Fruit fly (Drosophila melanogaster) whole organism, adult: Measurements from ENCODE around the gene SuUR.
A peak's percentile ranks its signal among the peaks of the same experiment; 100 is the strongest.

Experiments
- CG11617 ChIP-seq: fragments of 200-800 bp; sonication (Bioruptor generic); optimal IDR thresholded peaks from 2 replicates; lab custom pipeline; 2017; ENCODE audit warnings: mild to moderate bottlenecking, missing biosample characterization, missing genetic modification reagents, missing genetic modification characterization
- CG12768 ChIP-seq: fragments of 200-800 bp; sonication (Bioruptor generic); optimal IDR thresholded peaks from 2 replicates; lab custom pipeline; 2017; ENCODE audit warnings: missing biosample characterization, missing genetic modification characterization, mild to moderate bottlenecking, moderate library complexity, missing genetic modification reagents
- CG14711 ChIP-seq: fragments of 200-800 bp; sonication (Bioruptor generic); optimal IDR thresholded peaks from 2 replicates; lab custom pipeline; 2018; ENCODE audit warnings: missing biosample characterization, mild to moderate bottlenecking, missing genetic modification characterization, moderate library complexity
- CG1620 ChIP-seq: fragments of 200-800 bp; sonication (Bioruptor generic); optimal IDR thresholded peaks from 2 replicates; lab custom pipeline; 2016; ENCODE audit warnings: missing biosample characterization, missing genetic modification characterization
- CG33017 ChIP-seq: fragments of 200-800 bp; sonication (Bioruptor generic); optimal IDR thresholded peaks from 2 replicates; lab custom pipeline; 2018; ENCODE audit warnings: missing biosample characterization, mild to moderate bottlenecking, missing genetic modification characterization, moderate library complexity
- CG5204 ChIP-seq: fragments of 200-800 bp; sonication (Bioruptor generic); optimal IDR thresholded peaks from 2 replicates; lab custom pipeline; 2016; ENCODE audit warnings: missing biosample characterization, missing genetic modification characterization
- CG7045 ChIP-seq: fragments of 200-800 bp; sonication (Bioruptor generic); optimal IDR thresholded peaks from 2 replicates; lab custom pipeline; 2017; ENCODE audit warnings: missing biosample characterization, mild to moderate bottlenecking, missing genetic modification characterization
- CG7101 ChIP-seq: fragments of 200-800 bp; sonication (Bioruptor generic); optimal IDR thresholded peaks from 2 replicates; lab custom pipeline; 2018; ENCODE audit warnings: missing biosample characterization, mild to moderate bottlenecking, missing genetic modification characterization, moderate library complexity
- Clk ChIP-seq: fragments of 200-800 bp; sonication (Bioruptor generic); optimal IDR thresholded peaks from 2 replicates; lab custom pipeline; 2017; ENCODE audit warnings: missing biosample characterization, missing genetic modification characterization
- Crg-1 ChIP-seq: fragments of 200-800 bp; sonication (Bioruptor generic); optimal IDR thresholded peaks from 2 replicates; lab custom pipeline; 2016; ENCODE audit warnings: missing biosample characterization, missing genetic modification characterization
- Hr96 ChIP-seq: fragments of 200-800 bp; sonication (Bioruptor generic); optimal IDR thresholded peaks from 2 replicates; lab custom pipeline; 2016; ENCODE audit warnings: missing biosample characterization, missing genetic modification characterization
- Mnt ChIP-seq: fragments of 200-800 bp; sonication (Bioruptor generic); optimal IDR thresholded peaks from 2 replicates; lab custom pipeline; 2016; ENCODE audit warnings: missing biosample characterization, mild to moderate bottlenecking, missing genetic modification characterization
- bab1 ChIP-seq: fragments of 200-800 bp; sonication (Bioruptor generic); optimal IDR thresholded peaks from 3 replicates; lab custom pipeline; 2019; ENCODE audit warnings: missing biosample characterization, mild to moderate bottlenecking, missing genetic modification characterization, moderate library complexity
- cic ChIP-seq: fragments of 200-800 bp; sonication (Bioruptor generic); optimal IDR thresholded peaks from 2 replicates; lab custom pipeline; 2017; ENCODE audit warnings: missing biosample characterization, mild to moderate bottlenecking, missing genetic modification characterization, moderate library complexity
- cnc ChIP-seq, 2 experiments: fragments of >200 bp; optimal IDR thresholded peaks; 2 replicates each; lab custom pipeline; 2017
- kay ChIP-seq: fragments of 200-800 bp; sonication (Bioruptor generic); peaks from one replicate; lab custom pipeline; 2016; ENCODE audit warnings: missing biosample characterization, missing genetic modification characterization, borderline replicate concordance
- ovo ChIP-seq: fragments of 200-800 bp; sonication (Bioruptor generic); optimal IDR thresholded peaks from 2 replicates; lab custom pipeline; 2016; ENCODE audit warnings: missing biosample characterization, missing genetic modification characterization
- pad ChIP-seq: fragments of 200-800 bp; sonication (Bioruptor generic); optimal IDR thresholded peaks from 3 replicates; lab custom pipeline; 2017; ENCODE audit warnings: missing biosample characterization, missing genetic modification characterization, mild to moderate bottlenecking, moderate library complexity, missing genetic modification reagents
- tj ChIP-seq: fragments of 200-800 bp; sonication (Bioruptor generic); optimal IDR thresholded peaks from 3 replicates; lab custom pipeline; 2017; ENCODE audit warnings: missing biosample characterization, mild to moderate bottlenecking, missing genetic modification characterization, moderate library complexity
- toe ChIP-seq: fragments of 200-800 bp; sonication (Bioruptor generic); optimal IDR thresholded peaks from 2 replicates; lab custom pipeline; 2016; ENCODE audit warnings: missing biosample characterization, missing genetic modification characterization

SuUR gene

DNA sequence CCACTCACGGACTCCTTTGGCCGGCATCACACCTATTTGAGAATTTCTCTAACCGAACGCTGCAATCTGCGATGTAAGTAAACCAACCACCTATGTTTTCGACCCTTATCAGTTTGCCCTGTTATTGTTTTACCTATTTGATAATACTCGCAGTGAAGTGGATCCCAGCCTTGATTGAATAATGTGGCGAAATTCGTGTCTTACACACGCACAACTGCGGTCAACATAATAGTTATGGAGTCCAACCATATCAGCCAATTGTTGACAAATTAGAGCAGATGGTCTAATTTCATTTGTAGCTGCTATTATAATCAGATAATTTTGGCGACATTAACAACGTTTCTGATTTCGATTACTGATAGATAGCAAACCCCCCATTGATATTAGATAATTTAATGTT, 6.3 kb downstream of the SuUR start:
- TF ChIP-seq Clk (GFP tag; lab: Kevin White, UChicago) (no peak), CG12768 (GFP tag; lab: Kevin White, UChicago) (no peak), cic (GFP tag; lab: Kevin White, UChicago) (no peak)

DNA sequence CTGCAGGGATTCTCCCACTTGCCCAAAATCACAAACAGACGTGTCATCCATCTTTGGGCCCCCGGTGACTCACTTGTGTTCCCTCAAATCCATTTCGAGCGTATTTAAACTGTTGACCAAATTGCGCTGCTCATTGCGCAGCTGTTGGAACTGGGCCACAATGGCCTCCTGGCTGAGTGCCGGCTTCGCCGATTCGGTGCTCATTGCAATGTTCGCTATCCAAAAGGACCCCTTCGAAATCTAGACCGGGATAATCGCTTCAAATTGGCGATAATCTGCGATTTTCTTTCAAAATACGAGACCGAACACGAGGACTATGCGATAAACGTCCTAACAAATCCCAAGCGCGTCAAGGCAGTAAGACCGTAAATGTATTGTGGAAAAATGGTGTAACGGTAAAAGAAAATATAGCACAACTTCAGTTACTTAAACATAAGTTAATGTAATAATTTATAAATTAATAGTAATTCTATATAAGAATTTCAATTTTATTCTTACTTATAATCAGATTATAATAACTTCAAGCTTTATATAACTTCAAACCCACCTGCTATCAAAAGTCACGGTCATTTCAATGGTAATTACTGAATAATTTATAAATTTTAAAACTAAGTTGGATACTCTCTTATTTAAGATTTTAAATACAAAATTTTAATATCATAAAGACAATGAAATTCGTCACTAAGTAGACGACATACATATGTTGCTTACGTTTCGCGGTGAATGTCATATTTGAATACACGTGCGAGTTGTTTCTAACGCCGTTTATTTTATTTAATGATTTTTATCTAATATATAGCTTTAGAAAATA, 9.5 kb downstream of the SuUR start, which contains the start of the genes Pfdn2 and Noc1:
Gene Pfdn2, minus strand, starts transcription at position 346 of the 811 bp plus-strand sequence.
Gene Noc1, plus strand, starts transcription at position 727 of the 811 bp plus-strand sequence.
- TF ChIP-seq CG1620 (GFP tag; lab: Kevin White, UChicago) = no peak
- TF ChIP-seq bab1 (GFP tag; lab: Kevin White, UChicago) = peak; percentile 35
- peak; percentile 52 for TF ChIP-seq CG11617 (GFP tag; lab: Kevin White, UChicago)
- TF ChIP-seq CG33017 (tag; lab: Kevin White, UChicago) = peak; percentile 39
- no peak for TF ChIP-seq pad (GFP tag; lab: Kevin White, UChicago)
- peak; percentile 34 for TF ChIP-seq CG14711
- TF ChIP-seq Mnt (GFP tag; lab: Kevin White, UChicago) = peak; percentile 92
- peak; percentile 43 for TF ChIP-seq ovo
- peak; percentile 66 for TF ChIP-seq CG7101 (tag; lab: Kevin White, UChicago)

DNA sequence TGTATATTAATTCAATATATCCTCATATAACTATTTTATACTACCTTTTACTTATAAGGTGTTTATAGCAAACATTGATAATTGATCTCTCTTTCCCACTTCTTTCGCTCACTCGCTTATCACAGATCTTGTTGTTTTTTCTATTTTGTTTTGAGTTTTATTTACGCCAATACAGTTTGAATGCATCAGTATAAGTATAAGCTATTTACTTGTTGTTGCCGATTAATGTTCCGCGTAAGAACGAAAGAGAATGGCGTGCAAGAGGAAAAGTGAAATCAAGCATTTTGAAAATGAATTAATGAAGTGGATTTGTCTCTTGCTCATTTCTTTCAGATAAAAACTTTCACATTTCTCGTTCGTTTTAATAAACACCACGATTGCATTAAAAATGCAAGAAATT, 18.8 kb downstream of the SuUR start:
- TF ChIP-seq CG12768 (GFP tag; lab: Kevin White, UChicago) (no peak), CG11617 (GFP tag; lab: Kevin White, UChicago) (no peak), kay (GFP tag; lab: Kevin White, UChicago) (peak; percentile 96), tj (GFP tag; lab: Kevin White, UChicago) (peak; percentile 48), cic (GFP tag; lab: Kevin White, UChicago) (peak; percentile 77), Mnt (GFP tag; lab: Kevin White, UChicago) (no peak)

DNA sequence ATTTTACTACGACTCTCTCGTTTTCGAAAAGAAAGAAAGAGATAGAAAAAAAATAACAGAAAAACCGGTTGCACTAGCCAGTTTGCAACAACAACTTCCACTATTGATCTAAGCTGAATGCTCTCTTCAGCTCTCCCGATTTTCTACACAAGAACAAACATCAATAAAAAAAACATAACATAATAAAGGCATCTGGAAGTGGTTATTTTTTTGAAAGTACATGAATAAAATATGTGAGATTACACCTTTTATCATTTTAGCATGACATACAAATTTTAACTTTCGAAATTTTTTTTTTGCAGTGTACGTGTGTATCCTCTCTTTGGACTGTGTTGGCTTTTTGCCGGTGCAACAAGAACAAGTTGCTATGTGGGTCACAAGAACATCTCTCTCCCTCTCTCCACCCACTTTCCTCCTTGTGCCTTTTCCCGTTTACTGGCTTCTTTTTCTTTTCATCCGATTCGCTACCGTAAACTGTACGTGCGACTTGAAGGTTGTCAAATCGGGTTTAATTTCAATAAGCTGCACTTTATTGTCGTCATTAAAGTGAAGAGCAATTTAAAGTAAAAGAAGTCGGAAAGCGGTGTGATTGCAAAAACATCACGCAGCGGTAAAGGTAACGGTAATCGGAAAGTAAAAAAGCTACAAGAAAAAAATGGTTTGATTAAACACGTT, 19.9 kb downstream of the SuUR start:
- TF ChIP-seq Clk (GFP tag; lab: Kevin White, UChicago) (peak; percentile 88), Mnt (GFP tag; lab: Kevin White, UChicago) (peak; percentile 65), cnc (optimal IDR thresholded peaks at IDR 0.05; lab: Kevin White, UChicago) (no peak), CG7101 (tag; lab: Kevin White, UChicago) (peak; percentile 94), CG1620 (GFP tag; lab: Kevin White, UChicago) (peak; percentile 93), ovo (no peak), toe (GFP tag; lab: Kevin White, UChicago) (no peak), pad (GFP tag; lab: Kevin White, UChicago) (peak; percentile 85), CG5204 (GFP tag; lab: Kevin White, UChicago) (no peak), bab1 (GFP tag; lab: Kevin White, UChicago) (peak; percentile 96), CG7045 (GFP tag; lab: Kevin White, UChicago) (peak; percentile 94), tj (GFP tag; lab: Kevin White, UChicago) (peak; percentile 79), cic (GFP tag; lab: Kevin White, UChicago) (peak; percentile 82), Crg-1 (GFP tag; lab: Kevin White, UChicago) (peak; percentile 93), CG12768 (GFP tag; lab: Kevin White, UChicago) (peak; percentile 97), kay (GFP tag; lab: Kevin White, UChicago) (peak; percentile 86), CG14711 (peak; percentile 93), CG33017 (tag; lab: Kevin White, UChicago) (peak; percentile 96), CG11617 (GFP tag; lab: Kevin White, UChicago) (peak; percentile 95), Hr96 (no peak)

DNA sequence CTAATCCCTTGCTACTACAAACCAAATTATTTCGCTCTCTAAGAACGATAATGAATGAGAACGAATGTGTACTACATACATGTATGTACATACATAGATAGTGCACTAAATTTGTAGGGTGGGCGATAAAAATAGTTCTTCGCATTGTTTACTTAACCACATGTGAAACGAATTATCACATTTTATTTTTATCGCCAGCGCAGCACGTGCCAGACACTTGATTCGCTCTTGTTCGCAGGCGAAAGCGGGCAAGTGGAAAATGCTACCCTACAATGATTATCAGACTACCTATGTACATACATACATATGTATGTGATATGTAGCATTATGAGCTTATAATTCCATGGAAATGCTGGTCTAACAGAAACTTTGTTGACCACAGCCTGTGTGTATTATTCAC, 21.0 kb downstream of the SuUR start:
- TF ChIP-seq kay (GFP tag; lab: Kevin White, UChicago) (no peak), CG5204 (GFP tag; lab: Kevin White, UChicago) (no peak), cnc (optimal IDR thresholded peaks at IDR 0.05; lab: Kevin White, UChicago) (no peak), CG14711 (peak; percentile 7), ovo (no peak), CG12768 (GFP tag; lab: Kevin White, UChicago) (no peak), cic (GFP tag; lab: Kevin White, UChicago) (peak; percentile 26), Hr96 (no peak), pad (GFP tag; lab: Kevin White, UChicago) (no peak), CG7101 (tag; lab: Kevin White, UChicago) (no peak), CG11617 (GFP tag; lab: Kevin White, UChicago) (no peak), toe (GFP tag; lab: Kevin White, UChicago) (no peak), Crg-1 (GFP tag; lab: Kevin White, UChicago) (no peak), CG7045 (GFP tag; lab: Kevin White, UChicago) (no peak), Mnt (GFP tag; lab: Kevin White, UChicago) (peak; percentile 73)
